Worm (Caenorhabditis elegans): Measurements from ENCODE around the gene srv-10.

The srv-10 gene

DNA sequence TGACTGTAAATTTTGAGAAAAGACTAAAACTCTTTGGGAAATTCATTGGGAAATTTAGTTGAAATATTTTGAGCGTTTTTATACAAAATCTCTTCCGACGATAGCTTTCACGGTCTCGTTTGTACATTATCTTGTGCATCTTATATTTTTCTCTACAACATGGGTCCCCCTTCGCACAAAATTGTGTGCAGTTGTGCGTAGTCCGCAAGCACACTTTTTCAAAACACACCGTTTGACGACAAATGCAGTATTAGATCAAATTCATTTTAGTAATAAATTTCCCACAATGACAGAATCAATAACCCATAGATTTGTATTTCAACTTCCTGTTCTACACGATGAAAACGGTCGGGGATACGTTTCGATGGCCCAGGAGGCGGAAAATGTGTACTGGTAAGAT is 34.1 kb downstream of the srv-10 start, which contains the start of gene F25H9.2:
TSS of gene F25H9.2 (plus strand) at position 226 of the 400 bp plus-strand sequence.
- TF ChIP-seq xnd-1 (tag; optimal IDR thresholded peaks at IDR 0.05) (no peak), snpc-4 (GFP tag; optimal IDR thresholded peaks at IDR 0.05) (no peak), snpc-4 (tag; optimal IDR thresholded peaks at IDR 0.05) (no peak), dpl-1 (GFP tag; optimal IDR thresholded peaks at IDR 0.05) (no peak), ztf-28 (GFP tag; IDR thresholded peaks at IDR 0.05) (no peak), Y79H2A.3 (GFP tag; conservative IDR thresholded peaks at IDR 0.05) (no peak), nhr-90 (tag; optimal IDR thresholded peaks at IDR 0.05) (no peak), B0019.2 (GFP tag; conservative IDR thresholded peaks at IDR 0.05) (no peak), him-1 (tag; optimal IDR thresholded peaks at IDR 0.05) (no peak), Y53F4B.3 (GFP tag; IDR thresholded peaks at IDR 0.05) (no peak), K11D2.4 (GFP tag; IDR thresholded peaks at IDR 0.05) (no peak), attf-5 (GFP tag; optimal IDR thresholded peaks at IDR 0.05) (no peak), lin-40 (tag; optimal IDR thresholded peaks at IDR 0.05) (no peak)

ce11 chrV:13459323-13459722 is 35.6 kb downstream of the srv-10 start, which contains the start of gene bath-39:
TSS of gene bath-39 (plus strand) at chrV:13459459.
- no peak for TF ChIP-seq F22D6.2 (tag; optimal IDR thresholded peaks at IDR 0.05)

DNA sequence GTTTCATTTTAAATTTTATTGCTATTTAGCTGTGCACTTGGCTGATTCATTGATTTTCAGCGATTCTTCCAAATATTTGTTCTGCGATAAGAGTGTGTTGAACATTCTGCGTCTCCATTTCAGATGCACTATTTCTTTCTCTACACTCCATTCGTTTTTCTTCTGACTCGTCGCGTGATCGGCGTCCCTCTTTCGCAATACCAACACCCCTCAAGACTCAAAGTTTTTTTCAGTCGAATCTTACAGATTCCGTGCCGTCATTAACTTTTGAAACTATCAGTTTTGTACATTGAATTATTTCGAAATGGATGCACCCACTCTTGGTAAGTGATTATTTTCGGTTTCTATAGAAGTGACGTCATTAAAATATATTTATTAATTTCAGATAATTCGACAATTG is 39.3 kb downstream of the srv-10 start, which contains the start of gene frm-10:
TSS of gene frm-10 (plus strand) at position 234 of the 400 bp plus-strand sequence.
- TF ChIP-seq F39B2.1 (GFP tag; IDR thresholded peaks at IDR 0.05) (no peak), ceh-79 (tag; optimal IDR thresholded peaks at IDR 0.05) (no peak), rcor-1 (GFP tag; IDR thresholded peaks at IDR 0.05) (0 out of 2 replicates have a peak, but pooled peaks have one; percentile 36), F33H1.4 (GFP tag; IDR thresholded peaks at IDR 0.05) (no peak), repo-1 (tag; optimal IDR thresholded peaks at IDR 0.05) (no peak), lsl-1 (GFP tag; optimal IDR thresholded peaks at IDR 0.05) (no peak), nhr-27 (tag; optimal IDR thresholded peaks at IDR 0.05) (no peak), madf-8 (GFP tag; conservative IDR thresholded peaks at IDR 0.05) (no peak), egrh-3 (GFP tag; IDR thresholded peaks at IDR 0.05) (no peak), snpc-3.4 (tag; optimal IDR thresholded peaks at IDR 0.05) (no peak), zfh-2 (GFP tag; conservative IDR thresholded peaks at IDR 0.05) (no peak), ztf-18 (tag; optimal IDR thresholded peaks at IDR 0.05) (peak; percentile 39), ceh-27 (GFP tag; optimal IDR thresholded peaks at IDR 0.05) (peak; percentile 21), B0035.1 (tag; optimal IDR thresholded peaks at IDR 0.05) (no peak), nfya-1 (tag; optimal IDR thresholded peaks at IDR 0.05; ENCODE audit: borderline replicate concordance, insufficient read depth) (no peak), akir-1 (GFP tag; optimal IDR thresholded peaks at IDR 0.05) (no peak), hlh-26 (GFP tag; conservative IDR thresholded peaks at IDR 0.05) (no peak), F23B12.7 (tag; optimal IDR thresholded peaks at IDR 0.05; ENCODE audit: insufficient read depth) (no peak), fkh-3 (tag; optimal IDR thresholded peaks at IDR 0.05) (no peak), madf-6 (GFP tag; IDR thresholded peaks at IDR 0.05) (no peak), zim-3 (tag; optimal IDR thresholded peaks at IDR 0.05) (no peak), dpl-1 (GFP tag; optimal IDR thresholded peaks at IDR 0.05) (no peak), ztf-25 (GFP tag; IDR thresholded peaks at IDR 0.05) (no peak), hmg-1.2 (GFP tag; IDR thresholded peaks at IDR 0.05) (peak; percentile 93), nhr-179 (tag; optimal IDR thresholded peaks at IDR 0.05) (no peak), F22D6.2 (tag; optimal IDR thresholded peaks at IDR 0.05) (no peak), madf-3 (GFP tag; IDR thresholded peaks at IDR 0.05) (no peak), K12H6.12 (tag; optimal IDR thresholded peaks at IDR 0.05) (no peak), gei-17 (GFP tag; optimal IDR thresholded peaks at IDR 0.05) (no peak), nhr-90 (tag; optimal IDR thresholded peaks at IDR 0.05) (peak; percentile 45), tlf-1 (GFP tag; optimal IDR thresholded peaks at IDR 0.05) (no peak), lin-40 (tag; optimal IDR thresholded peaks at IDR 0.05) (peak; percentile 69), let-607 (tag; optimal IDR thresholded peaks at IDR 0.05) (peak; percentile 40 to 79), efl-1 (GFP tag; optimal IDR thresholded peaks at IDR 0.05) (no peak), bed-1 (GFP tag; IDR thresholded peaks at IDR 0.05) (no peak)

Measured in whole organism, young adult.